Worm (Caenorhabditis elegans) whole organism, L3 larva: Measurements from ENCODE around the gene W02B12.11.

Experiments used
- R02D3.7 ChIP-seq: fragments of 150-350 bp; optimal IDR thresholded peaks from 2 replicates; lab custom pipeline; 2014; ENCODE audit warnings: missing biosample characterization, missing genetic modification characterization
- aly-2 ChIP-seq: fragments of 150-350 bp; optimal IDR thresholded peaks from 2 replicates; lab custom pipeline; 2014; ENCODE audit warnings: missing biosample characterization, missing genetic modification characterization
- ama-1 ChIP-seq: fragments of 150-350 bp; optimal IDR thresholded peaks from 2 replicates; lab custom pipeline; 2018
- ceh-16 ChIP-seq: sonication (generic microtip); optimal IDR thresholded peaks from 2 replicates; lab custom pipeline; 2017; ENCODE audit warnings: missing biosample characterization, missing genetic modification characterization
- ceh-28 ChIP-seq: fragments of 150-350 bp; optimal IDR thresholded peaks from 2 replicates; lab custom pipeline; 2014; ENCODE audit warnings: missing biosample characterization, missing genetic modification reagents, missing genetic modification characterization
- ceh-82 ChIP-seq: fragments of 150-350 bp; optimal IDR thresholded peaks from 2 replicates; lab custom pipeline; 2014; ENCODE audit warnings: missing biosample characterization, missing genetic modification characterization
- ceh-9 ChIP-seq: sonication (generic microtip); optimal IDR thresholded peaks from 2 replicates; lab custom pipeline; 2018; ENCODE audit warnings: missing biosample characterization, missing genetic modification characterization
- egl-27 ChIP-seq: sonication (generic microtip); optimal IDR thresholded peaks from 4 replicates; lab custom pipeline; 2017; ENCODE audit warnings: missing biosample characterization, missing genetic modification reagents, missing genetic modification characterization
- egl-5 ChIP-seq: fragments of 150-350 bp; optimal IDR thresholded peaks from 2 replicates; lab custom pipeline; 2017; ENCODE audit warnings: missing biosample characterization, missing genetic modification reagents, missing genetic modification characterization, inconsistent platforms
- elt-1 ChIP-seq: fragments of 150-350 bp; optimal IDR thresholded peaks from 2 replicates; lab custom pipeline; 2014; ENCODE audit warnings: missing biosample characterization, missing genetic modification characterization
- elt-2 ChIP-seq: sonication (generic microtip); optimal IDR thresholded peaks from 2 replicates; lab custom pipeline; 2016; ENCODE audit warnings: missing genetic modification reagents, mild to moderate bottlenecking, missing genetic modification characterization, missing compliant biosample characterization
- elt-3 ChIP-seq, 3 experiments: fragments of 150-350 bp in 1 of 3; sonication (generic microtip) in 2 of 3; optimal IDR thresholded peaks; 2 replicates in 2 of 3; 4 replicates in 1 of 3; lab custom pipeline; 2014 to 2017; ENCODE audit warnings: missing biosample characterization in 3 of 3, missing genetic modification characterization in 3 of 3
- fkh-2 ChIP-seq: fragments of 150-350 bp; optimal IDR thresholded peaks from 2 replicates; lab custom pipeline; 2014; ENCODE audit warnings: missing biosample characterization, missing genetic modification reagents, missing genetic modification characterization
- hmg-11 ChIP-seq: sonication (generic microtip); optimal IDR thresholded peaks from 2 replicates; lab custom pipeline; 2016; ENCODE audit warnings: missing genetic modification characterization, missing compliant biosample characterization
- jun-1 ChIP-seq: fragments of 150-350 bp; optimal IDR thresholded peaks from 2 replicates; lab custom pipeline; 2014; ENCODE audit warnings: missing biosample characterization, missing genetic modification reagents, missing genetic modification characterization
- lin-15B ChIP-seq: fragments of 150-350 bp; optimal IDR thresholded peaks from 2 replicates; lab custom pipeline; 2014; ENCODE audit warnings: missing biosample characterization, missing genetic modification characterization
- lin-39 ChIP-seq: fragments of 150-350 bp; optimal IDR thresholded peaks from 2 replicates; lab custom pipeline; 2018; ENCODE audit warnings: missing biosample characterization, missing genetic modification reagents, missing genetic modification characterization
- lsy-12 ChIP-seq: sonication (generic microtip); optimal IDR thresholded peaks from 2 replicates; lab custom pipeline; 2016; ENCODE audit warnings: mild to moderate bottlenecking, missing genetic modification characterization, missing compliant biosample characterization
- mdl-1 ChIP-seq: fragments of 150-350 bp; optimal IDR thresholded peaks from 2 replicates; lab custom pipeline; 2014; ENCODE audit warnings: missing biosample characterization, missing genetic modification characterization
- mml-1 ChIP-seq: fragments of 150-350 bp; sonication (generic microtip); optimal IDR thresholded peaks from 3 replicates; lab custom pipeline; 2014; ENCODE audit warnings: missing biosample characterization, missing genetic modification characterization
- nfya-1 ChIP-seq: sonication (generic microtip); optimal IDR thresholded peaks from 2 replicates; lab custom pipeline; 2017; ENCODE audit warnings: missing genetic modification characterization, mild to moderate bottlenecking, missing compliant biosample characterization, antibody characterized with exemption, moderate library complexity; ENCODE audit not compliant: insufficient read depth
- nhr-11 ChIP-seq: fragments of 150-350 bp; optimal IDR thresholded peaks from 2 replicates; lab custom pipeline; 2014; ENCODE audit warnings: missing biosample characterization, missing genetic modification characterization
- nhr-12 ChIP-seq: fragments of 150-350 bp; optimal IDR thresholded peaks from 2 replicates; lab custom pipeline; 2014; ENCODE audit warnings: missing biosample characterization, missing genetic modification characterization
- nhr-23 ChIP-seq: fragments of 150-350 bp; optimal IDR thresholded peaks from 2 replicates; lab custom pipeline; 2014; ENCODE audit warnings: missing biosample characterization, missing genetic modification reagents, missing genetic modification characterization
- nhr-237 ChIP-seq: fragments of 150-350 bp; optimal IDR thresholded peaks from 2 replicates; lab custom pipeline; 2014; ENCODE audit warnings: missing biosample characterization, missing genetic modification characterization
- nhr-25 ChIP-seq: sonication (generic microtip); optimal IDR thresholded peaks from 2 replicates; lab custom pipeline; 2017; ENCODE audit warnings: missing biosample characterization, missing genetic modification characterization
- nhr-28 ChIP-seq: fragments of 150-350 bp; optimal IDR thresholded peaks from 2 replicates; lab custom pipeline; 2014; ENCODE audit warnings: missing biosample characterization, missing genetic modification characterization
- nhr-43 ChIP-seq: sonication (generic microtip); optimal IDR thresholded peaks from 2 replicates; lab custom pipeline; 2016; ENCODE audit warnings: mild to moderate bottlenecking, missing genetic modification characterization, missing compliant biosample characterization; ENCODE audit not compliant: poor library complexity, severe bottlenecking
- nhr-77 ChIP-seq: fragments of 150-350 bp; optimal IDR thresholded peaks from 2 replicates; lab custom pipeline; 2014; ENCODE audit warnings: missing biosample characterization, missing genetic modification characterization
- pha-4 ChIP-seq: fragments of 150-350 bp; optimal IDR thresholded peaks from 2 replicates; lab custom pipeline; 2014; ENCODE audit warnings: missing biosample characterization, missing genetic modification reagents, missing genetic modification characterization
- pqm-1 ChIP-seq: fragments of 150-350 bp; optimal IDR thresholded peaks from 2 replicates; lab custom pipeline; 2017; ENCODE audit warnings: missing biosample characterization, missing genetic modification characterization, inconsistent platforms
- skn-1 ChIP-seq: fragments of 150-350 bp; optimal IDR thresholded peaks from 2 replicates; lab custom pipeline; 2014; ENCODE audit warnings: missing biosample characterization, missing genetic modification characterization
- snpc-4 ChIP-seq: fragments of 150-350 bp; optimal IDR thresholded peaks from 2 replicates; lab custom pipeline; 2014; ENCODE audit warnings: missing biosample characterization, missing genetic modification characterization
- tbx-2 ChIP-seq: sonication (generic microtip); optimal IDR thresholded peaks from 2 replicates; lab custom pipeline; 2016; ENCODE audit warnings: mild to moderate bottlenecking, missing genetic modification characterization, missing compliant biosample characterization
- unc-39 ChIP-seq: sonication (generic microtip); optimal IDR thresholded peaks from 4 replicates; lab custom pipeline; 2017; ENCODE audit warnings: missing biosample characterization, missing genetic modification characterization
- unc-62 ChIP-seq: fragments of 150-350 bp; sonication (generic microtip); optimal IDR thresholded peaks from 4 replicates; lab custom pipeline; 2014; ENCODE audit warnings: missing biosample characterization, missing genetic modification reagents, missing genetic modification characterization
- ztf-11 ChIP-seq: fragments of 150-350 bp; optimal IDR thresholded peaks from 2 replicates; lab custom pipeline; 2014; ENCODE audit warnings: missing biosample characterization, missing genetic modification characterization

W02B12.11 gene

ce11 chrII:11455715-11456114 is 17.9 kb upstream of the W02B12.11 start:
- TF ChIP-seq ama-1 (peak; percentile 3), nhr-28 (tag; lab: Kevin White, UChicago) (no peak)
- TF ChIP-seq, all 47 proteins: peak for 1

- TF ChIP-seq pqm-1 = peak; percentile 33
- TF ChIP-seq elt-2 = peak; percentile 58
- no peak for TF ChIP-seq hmg-11
Observed at ce11 chrII:11459883-11460282, 13.8 kb upstream of the W02B12.11 start.

- TF ChIP-seq lin-15B (peak; percentile 28), R02D3.7 (tag; lab: Kevin White, UChicago) (peak; percentile 81), nhr-12 (tag; lab: Kevin White, UChicago) (no peak), unc-39 (tag; lab: Kevin White, UChicago) (no peak)
Observed at ce11 chrII:11463899-11464298, 9.8 kb upstream of the W02B12.11 start.

- peak; percentile 61 for TF ChIP-seq nfya-1 (tag; lab: Kevin White, UChicago)
- TF ChIP-seq fkh-2 (tag; lab: Kevin White, UChicago) = peak; percentile 53
- peak; percentile 34 for TF ChIP-seq elt-1 (tag; lab: Kevin White, UChicago)
- TF ChIP-seq R02D3.7 (tag; lab: Kevin White, UChicago) = peak; percentile 35
- peak; percentile 71 for TF ChIP-seq nhr-23 (tag; lab: Kevin White, UChicago)
- TF ChIP-seq pqm-1 = peak; percentile 82
- TF ChIP-seq pha-4 (tag; lab: Kevin White, UChicago) = peak; percentile 70
- peak; percentile 60 for TF ChIP-seq hmg-11
- peak; percentile 28 for TF ChIP-seq lin-15B
- peak; percentile 55 for TF ChIP-seq egl-5 (tag; lab: Kevin White, UChicago)
- TF ChIP-seq ztf-11 (tag; lab: Kevin White, UChicago) = no peak
- TF ChIP-seq nhr-43 = peak; percentile 73
- peak; percentile 29 for TF ChIP-seq snpc-4 (tag; lab: Kevin White, UChicago)
- TF ChIP-seq ceh-28 = peak; percentile 70
- peak; percentile 76 for TF ChIP-seq elt-2
- TF ChIP-seq nhr-25 (tag; lab: Kevin White, UChicago) = peak; percentile 83
- no peak for TF ChIP-seq nhr-77 (tag; lab: Kevin White, UChicago)
- TF ChIP-seq jun-1 (tag; lab: Kevin White, UChicago) = peak; percentile 47
- TF ChIP-seq lin-39 (tag; lab: Kevin White, UChicago) = no peak
- no peak for TF ChIP-seq skn-1 (tag; lab: Kevin White, UChicago)
- TF ChIP-seq egl-27 (tag; lab: Kevin White, UChicago) = no peak
Observed at ce11 chrII:11464427-11464944, 9.2 kb upstream of the W02B12.11 start, which contains the start of the genes aars-1 and rga-1. TSS of gene aars-1 (minus strand) at chrII:11464497. TSS of gene rga-1 (plus strand) at chrII:11464894.

- TF ChIP-seq ama-1 (no peak), egl-27 (tag; lab: Kevin White, UChicago) (no peak), mdl-1 (tag; lab: Kevin White, UChicago) (no peak), hmg-11 (no peak), nhr-25 (tag; lab: Kevin White, UChicago) (no peak), pqm-1 (no peak), nhr-237 (tag; lab: Kevin White, UChicago) (no peak), pha-4 (tag; lab: Kevin White, UChicago) (no peak), aly-2 (no peak), skn-1 (tag; lab: Kevin White, UChicago) (no peak), ceh-9 (no peak), fkh-2 (tag; lab: Kevin White, UChicago) (no peak)
Observed at ce11 chrII:11467541-11467940, 6.1 kb upstream of the W02B12.11 start, which contains the start of gene klp-17. TSS of gene klp-17 (minus strand) at chrII:11467641.

ce11 chrII:11469574-11470108 is 4.0 kb upstream of the W02B12.11 start, which contains the start of gene cisd-1:
TSS of gene cisd-1 (minus strand) at chrII:11469624.
- TF ChIP-seq pqm-1 (peak; percentile 52), lsy-12 (tag; lab: Kevin White, UChicago) (no peak), aly-2 (no peak), nhr-11 (no peak), lin-39 (tag; lab: Kevin White, UChicago) (no peak), ceh-16 (tag; lab: Kevin White, UChicago) (no peak), lin-15B (no peak), nhr-43 (no peak), fkh-2 (tag; lab: Kevin White, UChicago) (no peak), elt-3 (tag; optimal IDR thresholded peaks at IDR 0.05; lab: Kevin White, UChicago) (no peak), nhr-28 (tag; lab: Kevin White, UChicago) (no peak), tbx-2 (tag; lab: Kevin White, UChicago) (no peak), nfya-1 (tag; lab: Kevin White, UChicago) (peak; percentile 21), mml-1 (no peak), pha-4 (tag; lab: Kevin White, UChicago) (peak; percentile 27), ztf-11 (tag; lab: Kevin White, UChicago) (no peak), nhr-77 (tag; lab: Kevin White, UChicago) (no peak), elt-2 (peak; percentile 65), ceh-82 (no peak), hmg-11 (no peak), snpc-4 (tag; lab: Kevin White, UChicago) (no peak), unc-62 (GFP tag; lab: Kevin White, UChicago) (no peak), egl-27 (tag; lab: Kevin White, UChicago) (no peak)
- TF ChIP-seq, all 47 proteins: peak for 4
